Worm (Caenorhabditis elegans) whole organism, mixed stage, embryonic: ENCODE data around the gene T05C12.11.

Source experiments
- bed-3 ChIP-seq: fragments of 200-800 bp; sonication (Bioruptor generic); optimal IDR thresholded peaks from 3 replicates; lab custom pipeline; 2018; ENCODE audit warnings: mild to moderate bottlenecking, missing genetic modification characterization, moderate library complexity, missing compliant biosample characterization
- blmp-1 ChIP-seq: fragments of 150-350 bp; optimal IDR thresholded peaks from 2 replicates; lab custom pipeline; 2014; ENCODE audit warnings: missing biosample characterization, missing genetic modification characterization
- ceh-39 ChIP-seq: fragments of 150-350 bp; optimal IDR thresholded peaks from 2 replicates; lab custom pipeline; 2014; ENCODE audit warnings: missing biosample characterization, missing genetic modification characterization
- ceh-43 ChIP-seq: fragments of 200-800 bp; sonication (Bioruptor generic); optimal IDR thresholded peaks from 2 replicates; lab custom pipeline; 2018; ENCODE audit warnings: mild to moderate bottlenecking, missing genetic modification characterization, moderate library complexity, missing compliant biosample characterization
- ceh-83 ChIP-seq: fragments of 200-800 bp; sonication (Bioruptor generic); optimal IDR thresholded peaks from 2 replicates; lab custom pipeline; 2018; ENCODE audit warnings: mild to moderate bottlenecking, missing genetic modification characterization, missing compliant biosample characterization
- ces-1 ChIP-seq: fragments of 150-350 bp; optimal IDR thresholded peaks from 2 replicates; lab custom pipeline; 2014; ENCODE audit warnings: missing biosample characterization, missing genetic modification reagents, missing genetic modification characterization
- cnd-1 ChIP-seq: fragments of 200-800 bp; sonication (Bioruptor generic); optimal IDR thresholded peaks from 2 replicates; lab custom pipeline; 2018; ENCODE audit warnings: mild to moderate bottlenecking, missing genetic modification characterization, missing compliant biosample characterization
- elt-1 ChIP-seq: sonication (generic microtip); optimal IDR thresholded peaks from 2 replicates; lab custom pipeline; 2017; ENCODE audit warnings: missing genetic modification characterization, mild to moderate bottlenecking, missing compliant biosample characterization, antibody characterized with exemption, moderate library complexity, borderline replicate concordance; ENCODE audit not compliant: insufficient read depth
- elt-3 ChIP-seq: fragments of 150-350 bp; optimal IDR thresholded peaks from 2 replicates; lab custom pipeline; 2014; ENCODE audit warnings: missing biosample characterization, missing genetic modification characterization
- ham-2 ChIP-seq: fragments of 200-800 bp; sonication (Bioruptor generic); optimal IDR thresholded peaks from 2 replicates; lab custom pipeline; 2018; ENCODE audit warnings: mild to moderate bottlenecking, missing genetic modification characterization, missing compliant biosample characterization
- hlh-1 ChIP-seq: fragments of 150-350 bp; optimal IDR thresholded peaks from 2 replicates; lab custom pipeline; 2014; ENCODE audit warnings: missing biosample characterization, missing genetic modification reagents, missing genetic modification characterization
- lin-13 ChIP-seq: fragments of 150-350 bp; optimal IDR thresholded peaks from 2 replicates; lab custom pipeline; 2014; ENCODE audit warnings: missing biosample characterization, missing genetic modification characterization
- lin-32 ChIP-seq: fragments of 200-800 bp; sonication (Bioruptor generic); optimal IDR thresholded peaks from 2 replicates; lab custom pipeline; 2018; ENCODE audit warnings: mild to moderate bottlenecking, missing genetic modification characterization, missing compliant biosample characterization
- lsy-2 ChIP-seq: fragments of 150-350 bp; optimal IDR thresholded peaks from 2 replicates; lab custom pipeline; 2014; ENCODE audit warnings: missing biosample characterization, missing genetic modification characterization
- mab-5 ChIP-seq: fragments of 150-350 bp; optimal IDR thresholded peaks from 2 replicates; lab custom pipeline; 2014; ENCODE audit warnings: missing biosample characterization, missing genetic modification characterization
- mep-1 ChIP-seq: fragments of 150-350 bp; optimal IDR thresholded peaks from 2 replicates; lab custom pipeline; 2017; ENCODE audit warnings: missing biosample characterization, missing genetic modification reagents, missing genetic modification characterization, inconsistent platforms
- mls-2 ChIP-seq: sonication (generic microtip); optimal IDR thresholded peaks from 2 replicates; lab custom pipeline; 2016; ENCODE audit warnings: mild to moderate bottlenecking, missing genetic modification characterization, moderate library complexity, missing compliant biosample characterization
- nhr-12 ChIP-seq: fragments of 150-350 bp; optimal IDR thresholded peaks from 2 replicates; lab custom pipeline; 2014; ENCODE audit warnings: missing biosample characterization, missing genetic modification characterization
- nhr-2 ChIP-seq: fragments of 150-350 bp; optimal IDR thresholded peaks from 2 replicates; lab custom pipeline; 2014; ENCODE audit warnings: missing biosample characterization, missing genetic modification characterization
- nhr-237 ChIP-seq: fragments of 150-350 bp; optimal IDR thresholded peaks from 2 replicates; lab custom pipeline; 2014; ENCODE audit warnings: missing biosample characterization, missing genetic modification characterization
- nhr-28 ChIP-seq: fragments of 150-350 bp; optimal IDR thresholded peaks from 2 replicates; lab custom pipeline; 2014; ENCODE audit warnings: missing biosample characterization, missing genetic modification characterization
- nhr-76 ChIP-seq: sonication (generic microtip); optimal IDR thresholded peaks from 2 replicates; lab custom pipeline; 2017; ENCODE audit warnings: missing biosample characterization, missing genetic modification characterization
- pha-4 ChIP-seq: fragments of 150-350 bp; optimal IDR thresholded peaks from 2 replicates; lab custom pipeline; 2018; ENCODE audit warnings: missing biosample characterization, missing genetic modification reagents, missing genetic modification characterization
- sem-2 ChIP-seq: fragments of 200-800 bp; sonication (Bioruptor generic); optimal IDR thresholded peaks from 2 replicates; lab custom pipeline; 2018; ENCODE audit warnings: mild to moderate bottlenecking, missing genetic modification characterization, missing compliant biosample characterization
- snpc-4 ChIP-seq: fragments of 150-350 bp; optimal IDR thresholded peaks from 2 replicates; lab custom pipeline; 2014; ENCODE audit warnings: missing biosample characterization, missing genetic modification characterization
- sptf-1 ChIP-seq: sonication (generic microtip); optimal IDR thresholded peaks from 2 replicates; lab custom pipeline; 2017; ENCODE audit warnings: mild to moderate bottlenecking, missing genetic modification characterization, moderate library complexity, missing compliant biosample characterization
- tbx-8 ChIP-seq: fragments of 200-800 bp; sonication (Bioruptor generic); optimal IDR thresholded peaks from 2 replicates; lab custom pipeline; 2018; ENCODE audit warnings: mild to moderate bottlenecking, missing genetic modification characterization, moderate library complexity, missing compliant biosample characterization
- unc-120 ChIP-seq: sonication (generic microtip); optimal IDR thresholded peaks from 2 replicates; lab custom pipeline; 2017; ENCODE audit warnings: missing genetic modification characterization, missing compliant biosample characterization; ENCODE audit not compliant: poor library complexity, severe bottlenecking
- unc-39 ChIP-seq: fragments of 150-350 bp; optimal IDR thresholded peaks from 2 replicates; lab custom pipeline; 2014; ENCODE audit warnings: missing biosample characterization, missing genetic modification characterization
- unc-62 ChIP-seq: fragments of 150-350 bp; optimal IDR thresholded peaks from 2 replicates; lab custom pipeline; 2014; ENCODE audit warnings: missing biosample characterization, missing genetic modification reagents, missing genetic modification characterization
- zip-8 ChIP-seq: fragments of 150-350 bp; optimal IDR thresholded peaks from 2 replicates; lab custom pipeline; 2014; ENCODE audit warnings: missing biosample characterization, missing genetic modification characterization
- ztf-11 ChIP-seq: fragments of 150-350 bp; optimal IDR thresholded peaks from 2 replicates; lab custom pipeline; 2014; ENCODE audit warnings: missing biosample characterization, missing genetic modification characterization

The T05C12.11 gene

ce11 chrII:8173449-8173848 is 3.2 kb upstream of the T05C12.11 start, which contains the start of the genes decr-1.3 and T05C12.1:
decr-1.3 (minus strand) TSS chrII:8173549.
T05C12.1 (plus strand) TSS chrII:8173680.
- no peak for TF ChIP-seq nhr-237 (tag; lab: Kevin White, UChicago)
- no peak for TF ChIP-seq elt-1 (tag; lab: Kevin White, UChicago)
- no peak for TF ChIP-seq ceh-83 (GFP tag; lab: Kevin White, UChicago)
- TF ChIP-seq, all 35 proteins: peak for 0

ce11 chrII:8169283-8169682 is 991 bp downstream of the T05C12.11 start, which contains the start of gene T05C12.15:
T05C12.15 (plus strand) TSS chrII:8169583.
- TF ChIP-seq elt-1 (tag; lab: Kevin White, UChicago) = no peak
- TF ChIP-seq nhr-237 (tag; lab: Kevin White, UChicago) = no peak
- no peak for TF ChIP-seq ces-1 (GFP tag; lab: Kevin White, UChicago)
- TF ChIP-seq nhr-12 = no peak
- no peak for TF ChIP-seq unc-62 (GFP tag; lab: Kevin White, UChicago)
- TF ChIP-seq bed-3 (GFP tag; lab: Kevin White, UChicago) = no peak
- TF ChIP-seq sptf-1 (tag; lab: Kevin White, UChicago) = no peak
- no peak for TF ChIP-seq lin-13 (tag; lab: Kevin White, UChicago)
- TF ChIP-seq pha-4 = no peak
- TF ChIP-seq zip-8 = no peak
- TF ChIP-seq snpc-4 (tag; lab: Kevin White, UChicago) = no peak
- TF ChIP-seq mep-1 (tag; lab: Kevin White, UChicago) = no peak

DNA sequence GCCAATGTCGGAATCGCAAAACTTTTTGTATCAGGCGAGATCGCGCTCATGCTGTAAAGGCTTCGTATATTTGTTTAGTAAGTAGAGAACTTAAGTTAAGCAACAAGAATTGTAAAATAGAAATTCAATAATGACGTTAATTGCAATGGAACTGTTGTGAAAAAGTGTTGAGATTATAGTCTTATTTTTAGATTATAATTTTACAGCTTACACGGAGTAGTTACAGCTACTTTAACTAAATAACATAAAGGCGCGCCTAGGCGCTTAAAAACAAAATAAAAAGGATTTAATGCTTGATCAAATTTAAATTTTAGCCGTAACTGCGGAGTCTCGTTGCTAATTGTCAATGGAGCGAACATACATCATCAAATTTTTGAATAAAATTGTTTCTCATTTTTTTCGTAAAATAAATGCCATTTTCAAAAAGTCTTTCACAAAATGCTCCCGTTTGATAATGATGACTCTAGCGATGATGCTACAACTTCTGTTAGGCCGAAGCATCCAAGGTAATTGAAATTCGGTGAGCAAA is 8.1 kb downstream of the T05C12.11 start, which contains the start of the genes emb-27 and rrf-3:
emb-27 (minus strand) TSS at position 51 of the 529 bp plus-strand sequence.
rrf-3 (plus strand) TSS at position 346 of the 529 bp plus-strand sequence.
- peak; percentile 68 for TF ChIP-seq ham-2 (GFP tag; lab: Kevin White, UChicago)
- no peak for TF ChIP-seq zip-8
- TF ChIP-seq sptf-1 (tag; lab: Kevin White, UChicago) = no peak
- no peak for TF ChIP-seq ceh-39 (tag; lab: Kevin White, UChicago)
- peak; percentile 97 for TF ChIP-seq ces-1 (GFP tag; lab: Kevin White, UChicago)
- TF ChIP-seq mab-5 (tag; lab: Kevin White, UChicago) = no peak
- TF ChIP-seq elt-1 (tag; lab: Kevin White, UChicago) = no peak
- TF ChIP-seq lsy-2 = peak; percentile 71
- no peak for TF ChIP-seq snpc-4 (tag; lab: Kevin White, UChicago)
- TF ChIP-seq blmp-1 (tag; lab: Kevin White, UChicago) = no peak

- TF ChIP-seq bed-3 (GFP tag; lab: Kevin White, UChicago) (no peak), ces-1 (GFP tag; lab: Kevin White, UChicago) (no peak), unc-120 (tag; lab: Kevin White, UChicago) (no peak), unc-39 (tag; lab: Kevin White, UChicago) (no peak), sptf-1 (tag; lab: Kevin White, UChicago) (no peak), ceh-83 (GFP tag; lab: Kevin White, UChicago) (no peak), cnd-1 (tag; lab: Kevin White, UChicago) (no peak), zip-8 (no peak), ceh-39 (tag; lab: Kevin White, UChicago) (no peak), elt-3 (tag; lab: Kevin White, UChicago) (no peak), nhr-76 (tag; lab: Kevin White, UChicago) (no peak), nhr-2 (tag; lab: Kevin White, UChicago) (no peak), lsy-2 (no peak), blmp-1 (tag; lab: Kevin White, UChicago) (no peak), snpc-4 (tag; lab: Kevin White, UChicago) (no peak), ceh-43 (no peak), unc-62 (GFP tag; lab: Kevin White, UChicago) (no peak)
Measured at ce11 chrII:8160916-8161315, 9.4 kb downstream of the T05C12.11 start.

ce11 chrII:8157991-8158390 is 12.3 kb downstream of the T05C12.11 start, which contains the start of gene pch-2:
pch-2 (plus strand) TSS chrII:8158349.
- TF ChIP-seq mls-2 (no peak), ham-2 (GFP tag; lab: Kevin White, UChicago) (no peak), mab-5 (tag; lab: Kevin White, UChicago) (no peak), pha-4 (no peak), ztf-11 (tag; lab: Kevin White, UChicago) (no peak), mep-1 (tag; lab: Kevin White, UChicago) (peak; percentile 35), blmp-1 (tag; lab: Kevin White, UChicago) (no peak), bed-3 (GFP tag; lab: Kevin White, UChicago) (no peak), unc-120 (tag; lab: Kevin White, UChicago) (no peak), nhr-76 (tag; lab: Kevin White, UChicago) (no peak), hlh-1 (tag; lab: Kevin White, UChicago) (no peak), nhr-28 (no peak), lin-32 (GFP tag; lab: Kevin White, UChicago) (no peak), elt-3 (tag; lab: Kevin White, UChicago) (no peak), sem-2 (GFP tag; lab: Kevin White, UChicago) (no peak), lin-13 (tag; lab: Kevin White, UChicago) (peak; percentile 28), ces-1 (GFP tag; lab: Kevin White, UChicago) (peak; percentile 1), nhr-237 (tag; lab: Kevin White, UChicago) (peak; percentile 9), zip-8 (no peak), ceh-83 (GFP tag; lab: Kevin White, UChicago) (no peak), snpc-4 (tag; lab: Kevin White, UChicago) (no peak), tbx-8 (GFP tag; lab: Kevin White, UChicago) (no peak), lsy-2 (peak; percentile 87)
